Worm (Caenorhabditis elegans): Measurements from ENCODE around the gene cid-1.

The cid-1 gene

ce11 chrIII:5222777-5223176, 49.1 kb downstream of the cid-1 start:
- TF ChIP-seq tab-1 (GFP tag; IDR thresholded peaks at IDR 0.05) (no peak), med-1 (GFP tag; optimal IDR thresholded peaks at IDR 0.05; ENCODE audit: insufficient read depth) (no peak), ref-1 (GFP tag; conservative IDR thresholded peaks at IDR 0.05) (no peak), ztf-29 (GFP tag; IDR thresholded peaks at IDR 0.05) (no peak), T22C8.4 (GFP tag; IDR thresholded peaks at IDR 0.05) (no peak), flt-1 (GFP tag; IDR thresholded peaks at IDR 0.05) (no peak), klf-2 (GFP tag; conservative IDR thresholded peaks at IDR 0.05) (no peak), cog-1 (tag; optimal IDR thresholded peaks at IDR 0.05) (no peak), ztf-23 (GFP tag; IDR thresholded peaks at IDR 0.05) (no peak)

- TF ChIP-seq med-1 (GFP tag; optimal IDR thresholded peaks at IDR 0.05; ENCODE audit: insufficient read depth) (no peak), T22C8.4 (GFP tag; IDR thresholded peaks at IDR 0.05) (no peak), ztf-23 (GFP tag; IDR thresholded peaks at IDR 0.05) (no peak), ref-1 (GFP tag; conservative IDR thresholded peaks at IDR 0.05) (no peak), klf-2 (GFP tag; conservative IDR thresholded peaks at IDR 0.05) (no peak), cog-1 (tag; optimal IDR thresholded peaks at IDR 0.05) (no peak), flt-1 (GFP tag; IDR thresholded peaks at IDR 0.05) (no peak), ztf-29 (GFP tag; IDR thresholded peaks at IDR 0.05) (no peak), tab-1 (GFP tag; IDR thresholded peaks at IDR 0.05) (no peak)
Measured at ce11 chrIII:5224908-5225307, 51.2 kb downstream of the cid-1 start.

- TF ChIP-seq tab-1 (GFP tag; IDR thresholded peaks at IDR 0.05) = no peak
- TF ChIP-seq ztf-29 (GFP tag; IDR thresholded peaks at IDR 0.05) = no peak
- TF ChIP-seq flt-1 (GFP tag; IDR thresholded peaks at IDR 0.05) = no peak
- no peak for TF ChIP-seq klf-2 (GFP tag; conservative IDR thresholded peaks at IDR 0.05)
- no peak for TF ChIP-seq cog-1 (tag; optimal IDR thresholded peaks at IDR 0.05)
- TF ChIP-seq ztf-23 (GFP tag; IDR thresholded peaks at IDR 0.05) = no peak
- TF ChIP-seq T22C8.4 (GFP tag; IDR thresholded peaks at IDR 0.05) = no peak
Measured at ce11 chrIII:5225321-5225720, 51.6 kb downstream of the cid-1 start, which contains the start of gene nex-1. Gene nex-1 (plus strand): TSS chrIII:5225621.

- TF ChIP-seq T22C8.4 (GFP tag; IDR thresholded peaks at IDR 0.05) = no peak
- no peak for TF ChIP-seq tab-1 (GFP tag; IDR thresholded peaks at IDR 0.05)
- TF ChIP-seq cog-1 (tag; optimal IDR thresholded peaks at IDR 0.05) = peak; percentile 25
- TF ChIP-seq klf-2 (GFP tag; conservative IDR thresholded peaks at IDR 0.05) = no peak; the same call in 1 of the 2 replicates
- peak; percentile 72 for TF ChIP-seq ztf-29 (GFP tag; IDR thresholded peaks at IDR 0.05)
- no peak for TF ChIP-seq ref-1 (GFP tag; conservative IDR thresholded peaks at IDR 0.05)
- TF ChIP-seq med-1 (GFP tag; optimal IDR thresholded peaks at IDR 0.05; ENCODE audit: insufficient read depth) = peak; percentile 7
- TF ChIP-seq ztf-23 (GFP tag; IDR thresholded peaks at IDR 0.05) = peak; percentile 69; the same call in 1 of the 2 replicates
- no peak; the same call in 1 of the 2 replicates for TF ChIP-seq flt-1 (GFP tag; IDR thresholded peaks at IDR 0.05)
Measured at ce11 chrIII:5227831-5228467, 54.2 kb downstream of the cid-1 start, which contains the start of the genes C34E10.12, C34E10.10 and atp-2. Gene C34E10.12 (minus strand): TSS chrIII:5227881. Gene C34E10.10 (minus strand): TSS chrIII:5227884. Gene atp-2 (plus strand): TSS chrIII:5228417.

ce11 chrIII:5228839-5229238, 55.1 kb downstream of the cid-1 start:
- TF ChIP-seq ref-1 (GFP tag; conservative IDR thresholded peaks at IDR 0.05) (no peak), ztf-23 (GFP tag; IDR thresholded peaks at IDR 0.05) (no peak), klf-2 (GFP tag; conservative IDR thresholded peaks at IDR 0.05) (no peak), tab-1 (GFP tag; IDR thresholded peaks at IDR 0.05) (no peak), med-1 (GFP tag; optimal IDR thresholded peaks at IDR 0.05; ENCODE audit: insufficient read depth) (no peak), T22C8.4 (GFP tag; IDR thresholded peaks at IDR 0.05) (no peak), cog-1 (tag; optimal IDR thresholded peaks at IDR 0.05) (no peak), flt-1 (GFP tag; IDR thresholded peaks at IDR 0.05) (no peak), ztf-29 (GFP tag; IDR thresholded peaks at IDR 0.05) (no peak)

ce11 chrIII:5229511-5230250, 56.0 kb downstream of the cid-1 start:
- TF ChIP-seq tab-1 (GFP tag; IDR thresholded peaks at IDR 0.05) = no peak
- no peak for TF ChIP-seq flt-1 (GFP tag; IDR thresholded peaks at IDR 0.05)
- TF ChIP-seq med-1 (GFP tag; optimal IDR thresholded peaks at IDR 0.05; ENCODE audit: insufficient read depth) = no peak
